Worm (Caenorhabditis elegans) whole organism, mixed stage, embryonic: ENCODE data around the gene AH9.1.

ENCODE experiments used
- ceh-83 ChIP-seq: fragments of 200-800 bp; sonication (Bioruptor generic); optimal IDR thresholded peaks from 2 replicates; lab custom pipeline; 2018; ENCODE audit warnings: mild to moderate bottlenecking, missing genetic modification characterization, missing compliant biosample characterization
- nhr-12 ChIP-seq: fragments of 150-350 bp; optimal IDR thresholded peaks from 2 replicates; lab custom pipeline; 2014; ENCODE audit warnings: missing biosample characterization, missing genetic modification characterization
- nhr-237 ChIP-seq: fragments of 150-350 bp; optimal IDR thresholded peaks from 2 replicates; lab custom pipeline; 2014; ENCODE audit warnings: missing biosample characterization, missing genetic modification characterization
- pha-4 ChIP-seq: fragments of 150-350 bp; optimal IDR thresholded peaks from 2 replicates; lab custom pipeline; 2018; ENCODE audit warnings: missing biosample characterization, missing genetic modification reagents, missing genetic modification characterization
- unc-39 ChIP-seq: fragments of 150-350 bp; optimal IDR thresholded peaks from 2 replicates; lab custom pipeline; 2014; ENCODE audit warnings: missing biosample characterization, missing genetic modification characterization

DNA sequence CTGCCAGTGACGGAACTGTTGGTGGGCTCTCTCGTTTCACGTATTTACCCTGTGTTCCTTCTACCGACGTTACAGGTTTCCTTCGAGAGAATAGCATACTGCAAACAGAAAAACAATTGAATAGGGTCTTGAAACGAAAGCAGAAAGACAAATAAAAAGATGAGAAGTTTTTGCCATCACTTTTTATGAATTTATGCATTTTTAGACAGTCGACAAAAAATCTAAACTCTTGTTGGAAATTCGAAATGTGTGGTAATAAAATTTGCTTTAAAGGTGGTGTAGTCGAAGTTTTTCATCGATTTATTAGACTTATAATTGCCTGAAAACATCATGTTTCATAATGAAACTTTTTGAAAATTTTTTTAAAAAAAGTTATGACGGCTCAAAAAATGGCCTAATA is 40.3 kb upstream of the AH9.1 start, which contains the start of gene sav-1:
- TF ChIP-seq nhr-237 (tag; lab: Kevin White, UChicago) (no peak), ceh-83 (GFP tag; lab: Kevin White, UChicago) (no peak), unc-39 (tag; lab: Kevin White, UChicago) (no peak), nhr-12 (tag; lab: Kevin White, UChicago) (no peak), pha-4 (tag; lab: Kevin White, UChicago) (no peak)
